Fruit fly (Drosophila melanogaster) whole organism, larva: ENCODE measurements around the gene CG42710.
A peak's percentile ranks its signal among the peaks of the same experiment; 100 is the strongest.

Source experiments
- noc ChIP-seq: fragments of 200-800 bp; sonication (Bioruptor generic); optimal IDR thresholded peaks from 3 replicates; lab custom pipeline; 2019; ENCODE audit warnings: missing biosample characterization, mild to moderate bottlenecking, missing genetic modification characterization, moderate library complexity

Gene CG42710

dm6 chr2L:8752022-8752421 lies 30.3 kb downstream of the CG42710 start, which contains the start of the genes CG45307 and CG12438:
Gene CG45307 (minus strand): TSS chr2L:8752122.
Gene CG12438 (plus strand): TSS chr2L:8752285.
- no peak for TF ChIP-seq noc (tag; lab: Kevin White, UChicago)

dm6 chr2L:8747480-8747879 lies 34.8 kb downstream of the CG42710 start:
- TF ChIP-seq noc (tag; lab: Kevin White, UChicago), result no peak

- no peak for TF ChIP-seq noc (tag; lab: Kevin White, UChicago)
Measured at dm6 chr2L:8746350-8746759, 35.9 kb downstream of the CG42710 start.

DNA sequence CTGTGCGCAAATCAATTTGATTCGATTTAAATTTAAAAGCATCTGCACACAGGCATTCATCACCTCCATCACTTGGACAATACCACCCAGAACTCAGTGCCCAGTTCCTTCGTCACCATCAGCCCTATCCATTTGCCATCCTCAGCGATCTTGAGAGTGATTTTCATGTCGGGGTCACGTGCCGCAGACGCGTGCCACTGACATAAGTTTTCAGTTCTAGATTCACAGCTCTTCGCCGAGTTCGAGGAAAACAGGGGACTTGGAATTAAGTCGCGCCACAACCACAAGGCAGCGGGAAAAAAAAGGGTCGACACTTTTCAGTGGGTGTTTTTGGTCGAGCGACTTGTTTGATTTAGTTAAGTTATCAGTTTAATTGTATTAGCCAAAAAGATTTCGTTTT lies 39.2 kb downstream of the CG42710 start:
- no peak for TF ChIP-seq noc (tag; lab: Kevin White, UChicago)

dm6 chr2L:8740757-8741278 lies 41.5 kb downstream of the CG42710 start:
- no peak for TF ChIP-seq noc (tag; lab: Kevin White, UChicago)

DNA sequence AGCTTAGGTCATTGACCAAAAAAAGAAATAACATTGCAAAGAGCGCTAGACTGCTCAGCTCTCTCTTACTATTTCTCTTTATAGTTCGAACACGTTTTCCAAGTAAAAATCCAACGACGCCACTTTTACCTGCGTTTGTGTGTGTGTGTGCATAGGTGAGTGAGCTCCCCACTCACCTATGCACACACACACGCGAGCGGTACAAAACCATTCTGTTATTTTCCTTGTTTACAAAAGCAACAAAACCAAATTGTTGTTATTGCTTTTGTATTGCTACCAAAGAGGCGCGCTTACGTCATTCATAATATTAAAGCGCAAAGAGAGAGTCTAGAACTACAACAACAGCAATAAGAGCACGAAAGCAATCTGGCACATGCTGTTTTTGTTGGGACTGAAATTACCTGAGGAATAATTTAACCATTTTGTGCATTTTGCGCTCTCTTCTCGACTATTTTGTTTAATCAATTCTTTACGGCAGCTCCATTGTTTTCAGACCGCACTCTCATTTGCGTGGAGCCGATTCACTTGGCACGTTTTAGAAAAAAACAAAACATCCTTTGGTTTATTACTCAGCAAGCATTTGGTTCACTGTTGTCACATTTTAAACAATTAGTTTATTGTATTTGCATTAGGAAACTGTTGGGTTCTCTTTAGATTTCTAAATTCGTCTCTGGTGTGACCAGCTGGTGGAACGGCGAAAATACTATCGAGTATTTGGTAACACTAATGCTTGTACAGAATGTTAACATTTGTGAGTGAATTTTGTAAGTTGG lies 42.1 kb downstream of the CG42710 start, which contains the start of gene raw:
raw (minus strand) TSS at position 677 of the 773 bp plus-strand sequence.
- TF ChIP-seq noc (tag; lab: Kevin White, UChicago), result peak; percentile 18

DNA sequence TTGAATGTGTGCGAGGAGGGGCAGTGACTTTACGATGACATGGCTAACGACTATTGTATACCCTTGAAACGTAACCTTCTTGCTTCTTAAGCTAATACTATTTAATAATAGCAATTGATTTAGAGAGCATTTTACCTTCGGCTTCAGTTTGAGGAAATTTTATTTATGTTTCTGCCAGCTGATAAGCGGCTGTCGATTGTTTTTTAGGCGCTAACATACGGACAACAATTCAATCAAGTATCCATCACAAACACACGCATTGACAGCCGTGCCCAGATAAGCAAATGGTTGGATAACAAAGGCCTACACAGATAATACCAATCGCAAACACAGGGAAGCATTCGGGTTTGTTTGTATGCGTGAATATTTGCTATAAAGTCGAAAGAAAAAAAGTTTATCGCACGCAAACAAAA lies 44.0 kb downstream of the CG42710 start:
- peak; percentile 89 for TF ChIP-seq noc (tag; lab: Kevin White, UChicago)

- TF ChIP-seq noc (tag; lab: Kevin White, UChicago), result no peak
Measured at dm6 chr2L:8736383-8736782, 45.9 kb downstream of the CG42710 start.

- peak; percentile 76 for TF ChIP-seq noc (tag; lab: Kevin White, UChicago)
Measured at dm6 chr2L:8735572-8735996, 46.7 kb downstream of the CG42710 start.

- no peak for TF ChIP-seq noc (tag; lab: Kevin White, UChicago)
Measured at dm6 chr2L:8734998-8735397, 47.3 kb downstream of the CG42710 start.

dm6 chr2L:8734304-8734703 lies 48.0 kb downstream of the CG42710 start:
- TF ChIP-seq noc (tag; lab: Kevin White, UChicago), result no peak

DNA sequence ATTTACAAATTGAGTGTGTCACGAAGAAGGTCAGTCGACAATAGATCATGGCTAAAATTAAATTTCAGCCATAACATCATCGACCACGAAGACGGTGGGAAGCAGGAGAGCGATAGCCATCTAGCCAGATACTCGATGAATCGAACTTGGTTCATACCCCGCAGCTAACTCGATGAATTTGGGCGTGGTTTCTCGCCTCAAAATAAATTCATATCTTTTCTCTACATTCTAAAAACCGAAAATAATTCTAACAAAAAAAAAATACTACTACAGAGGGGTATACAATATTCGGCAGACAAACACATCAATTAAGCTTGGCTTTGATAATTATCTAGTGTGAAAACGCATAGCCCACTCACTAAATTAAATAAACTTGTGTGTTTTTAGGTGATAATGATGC lies 49.6 kb downstream of the CG42710 start:
- peak; percentile 40 for TF ChIP-seq noc (tag; lab: Kevin White, UChicago)
